Fruit fly (Drosophila melanogaster) whole organism, embryonic: ENCODE measurements around the gene PNKP.

ENCODE experiments used
- Asciz ChIP-seq: fragments of 200-800 bp; sonication (Bioruptor generic); optimal IDR thresholded peaks from 2 replicates; lab custom pipeline; 2017; ENCODE audit warnings: missing biosample characterization, mild to moderate bottlenecking, missing genetic modification characterization, missing genetic modification reagents
- CG10321 ChIP-seq: fragments of 200-800 bp; sonication (Bioruptor generic); IDR thresholded peaks from 2 replicates; pipeline ENCODE4 v1.3.6; 2022; ENCODE audit warnings: missing biosample characterization, missing genetic modification characterization
- CG10543 ChIP-seq: fragments of 200-800 bp; sonication (Bioruptor generic); optimal IDR thresholded peaks from 3 replicates; lab custom pipeline; 2017; ENCODE audit warnings: missing biosample characterization, mild to moderate bottlenecking, missing genetic modification characterization, moderate library complexity
- CG11723 ChIP-seq: fragments of 200-800 bp; sonication (Bioruptor generic); optimal IDR thresholded peaks from 2 replicates; lab custom pipeline; 2017; ENCODE audit warnings: missing biosample characterization, mild to moderate bottlenecking, missing genetic modification characterization
- CG12744 ChIP-seq: fragments of 200-800 bp; sonication (Bioruptor generic); optimal IDR thresholded peaks from 2 replicates; lab custom pipeline; 2016; ENCODE audit warnings: missing biosample characterization, missing genetic modification characterization
- CG12769 ChIP-seq: fragments of 200-800 bp; sonication (Bioruptor generic); optimal IDR thresholded peaks from 2 replicates; lab custom pipeline; 2019; ENCODE audit warnings: missing biosample characterization, mild to moderate bottlenecking, missing genetic modification characterization, moderate library complexity
- CG13287 ChIP-seq: fragments of 200-800 bp; sonication (Bioruptor generic); IDR thresholded peaks from 2 replicates; pipeline ENCODE4 v1.3.6; 2022; ENCODE audit warnings: missing biosample characterization, missing genetic modification characterization; ENCODE audit not compliant: partially characterized antibody
- CG13894 ChIP-seq: fragments of 200-800 bp; sonication (Bioruptor generic); optimal IDR thresholded peaks from 3 replicates; lab custom pipeline; 2018; ENCODE audit warnings: missing biosample characterization, mild to moderate bottlenecking, missing genetic modification characterization, moderate library complexity
- CG14014 ChIP-seq: fragments of 200-800 bp; sonication (Bioruptor generic); IDR thresholded peaks from 2 replicates; pipeline ENCODE4 v1.3.6; 2022; ENCODE audit warnings: missing biosample characterization, missing genetic modification characterization
- CG15011 ChIP-seq: fragments of 200-800 bp; sonication (Bioruptor generic); optimal IDR thresholded peaks from 3 replicates; lab custom pipeline; 2018; ENCODE audit warnings: missing biosample characterization, mild to moderate bottlenecking, missing genetic modification characterization
- CG15601 ChIP-seq: fragments of 200-800 bp; sonication (Bioruptor generic); optimal IDR thresholded peaks from 3 replicates; lab custom pipeline; 2019; ENCODE audit warnings: missing biosample characterization, mild to moderate bottlenecking, missing genetic modification characterization, moderate library complexity
- CG1602 ChIP-seq: fragments of 200-800 bp; sonication (Bioruptor generic); optimal IDR thresholded peaks from 3 replicates; lab custom pipeline; 2016; ENCODE audit warnings: missing biosample characterization, missing genetic modification characterization
- CG17568 ChIP-seq: fragments of 200-800 bp; sonication (Bioruptor generic); optimal IDR thresholded peaks from 2 replicates; lab custom pipeline; 2018; ENCODE audit warnings: missing biosample characterization, mild to moderate bottlenecking, missing genetic modification characterization, moderate library complexity
- CG17612 ChIP-seq: fragments of 200-800 bp; sonication (Bioruptor generic); IDR thresholded peaks from 2 replicates; pipeline ENCODE4 v1.3.6; 2022; ENCODE audit warnings: missing biosample characterization, missing genetic modification characterization
- CG1792 ChIP-seq: fragments of 200-800 bp; sonication (Bioruptor generic); optimal IDR thresholded peaks from 2 replicates; lab custom pipeline; 2016; ENCODE audit warnings: missing biosample characterization, missing genetic modification characterization
- CG31441 ChIP-seq: fragments of 200-800 bp; sonication (Bioruptor generic); IDR thresholded peaks from 2 replicates; pipeline ENCODE4 v1.3.6; 2022; ENCODE audit warnings: missing biosample characterization, missing genetic modification characterization
- CG4707 ChIP-seq: fragments of 200-800 bp; sonication (Bioruptor generic); optimal IDR thresholded peaks from 2 replicates; lab custom pipeline; 2018; ENCODE audit warnings: missing biosample characterization, mild to moderate bottlenecking, missing genetic modification characterization, moderate library complexity
- CG8281 ChIP-seq: fragments of 200-800 bp; sonication (Bioruptor generic); optimal IDR thresholded peaks from 2 replicates; lab custom pipeline; 2018; ENCODE audit warnings: missing biosample characterization, mild to moderate bottlenecking, missing genetic modification characterization, moderate library complexity
- CoRest ChIP-seq: fragments of 200-800 bp; sonication (Bioruptor generic); optimal IDR thresholded peaks from 3 replicates; lab custom pipeline; 2018; ENCODE audit warnings: missing biosample characterization, mild to moderate bottlenecking, missing genetic modification characterization, moderate library complexity
- Dad ChIP-seq: fragments of 200-800 bp; sonication (Bioruptor generic); optimal IDR thresholded peaks from 3 replicates; lab custom pipeline; 2016; ENCODE audit warnings: missing biosample characterization, missing genetic modification characterization
- Dref ChIP-seq: fragments of 200-800 bp; sonication (Bioruptor generic); IDR thresholded peaks from 2 replicates; pipeline ENCODE4 v1.3.6; 2022; ENCODE audit warnings: missing biosample characterization, missing genetic modification characterization
- Elba2 ChIP-seq: fragments of 200-800 bp; sonication (Bioruptor generic); optimal IDR thresholded peaks from 3 replicates; lab custom pipeline; 2016; ENCODE audit warnings: missing biosample characterization, missing genetic modification characterization
- Ets65A ChIP-seq: fragments of 200-800 bp; sonication (Bioruptor generic); peaks from one replicate; lab custom pipeline; 2016; ENCODE audit warnings: missing biosample characterization, missing genetic modification characterization
- HLH54F ChIP-seq: fragments of 200-800 bp; sonication (Bioruptor generic); optimal IDR thresholded peaks from 3 replicates; lab custom pipeline; 2016; ENCODE audit warnings: missing biosample characterization, missing genetic modification characterization
- HLHmδ ChIP-seq: fragments of 200-800 bp; sonication (Bioruptor generic); optimal IDR thresholded peaks from 2 replicates; lab custom pipeline; 2018; ENCODE audit warnings: missing biosample characterization, mild to moderate bottlenecking, missing genetic modification characterization, moderate library complexity
- Hand ChIP-seq: fragments of 200-800 bp; sonication (Bioruptor generic); optimal IDR thresholded peaks from 2 replicates; lab custom pipeline; 2017; ENCODE audit warnings: mild to moderate bottlenecking, missing biosample characterization, missing genetic modification reagents, missing genetic modification characterization
- Lhr ChIP-seq: fragments of 200-800 bp; sonication (Bioruptor generic); optimal IDR thresholded peaks from 3 replicates; lab custom pipeline; 2017; ENCODE audit warnings: mild to moderate bottlenecking, missing biosample characterization, missing genetic modification reagents, missing genetic modification characterization
- Lpt ChIP-seq: fragments of >200 bp; optimal IDR thresholded peaks from 2 replicates; lab custom pipeline; 2018; ENCODE audit warnings: missing biosample characterization, missing genetic modification characterization
- Myb ChIP-seq: fragments of 200-800 bp; sonication (Bioruptor generic); optimal IDR thresholded peaks from 2 replicates; lab custom pipeline; 2016; ENCODE audit warnings: missing biosample characterization, missing genetic modification characterization
- NK7.1 ChIP-seq: fragments of 200-800 bp; sonication (Bioruptor generic); optimal IDR thresholded peaks from 3 replicates; lab custom pipeline; 2016; ENCODE audit warnings: missing biosample characterization, missing genetic modification characterization
- Nf-YB ChIP-seq: fragments of 200-800 bp; sonication (Bioruptor generic); optimal IDR thresholded peaks from 3 replicates; lab custom pipeline; 2019; ENCODE audit warnings: missing biosample characterization, mild to moderate bottlenecking, missing genetic modification characterization, moderate library complexity
- Opbp ChIP-seq: fragments of 200-800 bp; sonication (Bioruptor generic); IDR thresholded peaks from 3 replicates; pipeline ENCODE4 v1.3.6; 2022; ENCODE audit warnings: missing biosample characterization, missing genetic modification characterization; ENCODE audit not compliant: partially characterized antibody
- Scr ChIP-seq: fragments of 200-800 bp; sonication (Bioruptor generic); IDR thresholded peaks from 2 replicates; pipeline ENCODE4 v1.3.6; 2022; ENCODE audit warnings: missing biosample characterization, missing genetic modification characterization; ENCODE audit not compliant: partially characterized antibody
- Side ChIP-seq: fragments of 200-800 bp; sonication (Bioruptor generic); optimal IDR thresholded peaks from 2 replicates; lab custom pipeline; 2016; ENCODE audit warnings: missing biosample characterization, missing genetic modification characterization
- Sry-δ ChIP-seq: fragments of 200-800 bp; sonication (Bioruptor generic); optimal IDR thresholded peaks from 2 replicates; lab custom pipeline; 2016; ENCODE audit warnings: missing biosample characterization, missing genetic modification characterization
- Vsx1 ChIP-seq: fragments of 200-800 bp; sonication (Bioruptor generic); optimal IDR thresholded peaks from 2 replicates; lab custom pipeline; 2017; ENCODE audit warnings: missing biosample characterization, mild to moderate bottlenecking, missing genetic modification characterization, missing genetic modification reagents
- ab ChIP-seq: fragments of 200-800 bp; sonication (Bioruptor generic); optimal IDR thresholded peaks from 2 replicates; lab custom pipeline; 2016; ENCODE audit warnings: missing biosample characterization, missing genetic modification characterization
- bbx ChIP-seq: fragments of 200-800 bp; sonication (Bioruptor generic); IDR thresholded peaks from 2 replicates; pipeline ENCODE4 v1.3.6; 2022; ENCODE audit warnings: missing biosample characterization, missing genetic modification characterization; ENCODE audit not compliant: partially characterized antibody
- cg ChIP-seq: fragments of 200-800 bp; sonication (Bioruptor generic); optimal IDR thresholded peaks from 3 replicates; lab custom pipeline; 2019; ENCODE audit warnings: missing biosample characterization, mild to moderate bottlenecking, missing genetic modification characterization, moderate library complexity
- corto ChIP-seq: fragments of 200-800 bp; sonication (Bioruptor generic); optimal IDR thresholded peaks from 2 replicates; lab custom pipeline; 2016; ENCODE audit warnings: missing biosample characterization, mild to moderate bottlenecking, missing genetic modification characterization, moderate library complexity
- da ChIP-seq: fragments of 200-800 bp; sonication (Bioruptor generic); optimal IDR thresholded peaks from 2 replicates; lab custom pipeline; 2016; ENCODE audit warnings: missing biosample characterization, missing genetic modification characterization
- fd102C ChIP-seq: fragments of 200-800 bp; sonication (Bioruptor generic); optimal IDR thresholded peaks from 2 replicates; lab custom pipeline; 2018; ENCODE audit warnings: missing biosample characterization, mild to moderate bottlenecking, missing genetic modification characterization, moderate library complexity
- fru ChIP-seq: fragments of >200 bp; optimal IDR thresholded peaks from 2 replicates; lab custom pipeline; 2017
- hb ChIP-seq: fragments of 200-800 bp; sonication (Bioruptor generic); IDR thresholded peaks from 3 replicates; pipeline ENCODE4 v1.3.6; 2022; ENCODE audit warnings: missing biosample characterization, missing genetic modification characterization; ENCODE audit not compliant: partially characterized antibody
- her ChIP-seq: fragments of 200-800 bp; sonication (Bioruptor generic); optimal IDR thresholded peaks from 2 replicates; lab custom pipeline; 2016; ENCODE audit warnings: missing biosample characterization, missing genetic modification characterization
- kay ChIP-seq: fragments of 200-800 bp; sonication (Bioruptor generic); optimal IDR thresholded peaks from 2 replicates; lab custom pipeline; 2016; ENCODE audit warnings: missing biosample characterization, missing genetic modification characterization
- row ChIP-seq: fragments of 200-800 bp; sonication (Bioruptor generic); IDR thresholded peaks from 3 replicates; pipeline ENCODE4 v1.3.6; 2022; ENCODE audit warnings: missing biosample characterization, missing genetic modification characterization
- schlank ChIP-seq: fragments of 200-800 bp; sonication (Bioruptor generic); optimal IDR thresholded peaks from 2 replicates; lab custom pipeline; 2018; ENCODE audit warnings: missing biosample characterization, mild to moderate bottlenecking, missing genetic modification characterization
- slou ChIP-seq: fragments of 200-800 bp; sonication (Bioruptor generic); optimal IDR thresholded peaks from 3 replicates; lab custom pipeline; 2016; ENCODE audit warnings: missing biosample characterization, missing genetic modification characterization

PNKP gene

dm6 chr3R:8316344-8317105 is 26.8 kb downstream of the PNKP start, which contains the start of gene Coq2 (continued):
- TF ChIP-seq CG10543 (GFP tag; lab: Kevin White, UChicago) (no peak), Elba2 (GFP tag; lab: Kevin White, UChicago) (no peak), CG8281 (tag; lab: Kevin White, UChicago) (no peak), CoRest (tag; lab: Kevin White, UChicago) (no peak), row (GFP tag; lab: Robert Waterston, UW) (peak; percentile 28; the same call in 1 of the 3 replicates), Side (GFP tag; lab: Kevin White, UChicago) (no peak), CG15011 (GFP tag; lab: Kevin White, UChicago) (no peak), fd102C (GFP tag; lab: Kevin White, UChicago) (no peak), her (GFP tag; lab: Kevin White, UChicago) (no peak), Scr (no peak), CG11723 (GFP tag; lab: Kevin White, UChicago) (no peak), slou (GFP tag; lab: Kevin White, UChicago) (no peak), Myb (GFP tag; lab: Kevin White, UChicago) (peak; percentile 88), kay (GFP tag; lab: Kevin White, UChicago) (no peak), Dad (GFP tag; lab: Kevin White, UChicago) (no peak), Sry-δ (GFP tag; lab: Kevin White, UChicago) (peak; percentile 44), Dref (GFP tag; lab: Robert Waterston, UW) (peak; percentile 47; the same call in 1 of the 2 replicates), CG31441 (GFP tag; lab: Robert Waterston, UW) (no peak), Nf-YB (GFP tag; lab: Kevin White, UChicago) (peak; percentile 14), CG13287 (GFP tag; lab: Robert Waterston, UW) (peak; percentile 44; the same call in 1 of the 2 replicates), Opbp (GFP tag; lab: Robert Waterston, UW) (no peak), Vsx1 (GFP tag; lab: Kevin White, UChicago) (no peak), fru (lab: Kevin White, UChicago) (no peak), Lhr (GFP tag; lab: Kevin White, UChicago) (peak; percentile 88), CG13894 (tag; lab: Kevin White, UChicago) (no peak), CG1792 (GFP tag; lab: Kevin White, UChicago) (no peak), CG12769 (tag; lab: Kevin White, UChicago) (no peak), ab (no peak), Asciz (GFP tag; lab: Kevin White, UChicago) (no peak), CG17612 (no peak)

- TF ChIP-seq CG10321 (GFP tag; lab: Robert Waterston, UW), result no peak
- TF ChIP-seq NK7.1 (GFP tag; lab: Kevin White, UChicago), result no peak
- TF ChIP-seq HLHmδ (GFP tag; lab: Kevin White, UChicago), result no peak
- TF ChIP-seq Myb (GFP tag; lab: Kevin White, UChicago), result peak; percentile 4
- no peak for TF ChIP-seq CG17612
- TF ChIP-seq Nf-YB (GFP tag; lab: Kevin White, UChicago), result no peak
- no peak for TF ChIP-seq HLH54F
- TF ChIP-seq bbx, result peak; percentile 84
- no peak for TF ChIP-seq schlank (tag; lab: Kevin White, UChicago)
- no peak for TF ChIP-seq CG14014 (GFP tag; lab: Robert Waterston, UW)
- peak; percentile 61; the same call in 1 of the 3 replicates for TF ChIP-seq hb
- no peak for TF ChIP-seq Lpt (GFP tag; lab: Kevin White, UChicago)
- no peak for TF ChIP-seq Ets65A (GFP tag; lab: Kevin White, UChicago)
- no peak for TF ChIP-seq Hand (GFP tag; lab: Kevin White, UChicago)
- TF ChIP-seq da (GFP tag; lab: Kevin White, UChicago), result no peak
- TF ChIP-seq CG17568 (GFP tag; lab: Kevin White, UChicago), result no peak
- TF ChIP-seq CG1602 (GFP tag; lab: Kevin White, UChicago), result no peak
- TF ChIP-seq CG12744 (GFP tag; lab: Kevin White, UChicago), result no peak
- no peak for TF ChIP-seq cg (GFP tag; lab: Kevin White, UChicago)
- no peak for TF ChIP-seq CG4707
- TF ChIP-seq corto (GFP tag; lab: Kevin White, UChicago), result no peak
- TF ChIP-seq slou (GFP tag; lab: Kevin White, UChicago), result no peak
- peak; percentile 46 for TF ChIP-seq CG15601 (tag; lab: Kevin White, UChicago)
These were observed 30.3 kb downstream of the PNKP start, which contains the start of gene CG7483 for dm6 chr3R:8313038-8313437. Gene CG7483, plus strand, starts transcription at chr3R:8313208.
